Worm (Caenorhabditis elegans): ENCODE results near the gene ZK632.10.

ZK632.10 gene

ce11 chrIII:9818763-9819162 lies 8.8 kb downstream of the ZK632.10 start, which contains the start of gene panl-3:
TSS of gene panl-3 (plus strand) at chrIII:9819056.
- TF ChIP-seq unc-62 (GFP tag; optimal IDR thresholded peaks at IDR 0.05) (no peak), lsy-2 (tag; optimal IDR thresholded peaks at IDR 0.05) (peak; percentile 4), nhr-237 (tag; optimal IDR thresholded peaks at IDR 0.05) (no peak), pha-4 (tag; optimal IDR thresholded peaks at IDR 0.05) (peak; percentile 23), sptf-1 (tag; optimal IDR thresholded peaks at IDR 0.05) (peak; percentile 37), mep-1 (tag; optimal IDR thresholded peaks at IDR 0.05) (peak; percentile 49), lin-13 (tag; optimal IDR thresholded peaks at IDR 0.05) (peak; percentile 14), cnd-1 (tag; optimal IDR thresholded peaks at IDR 0.05) (peak; percentile 46), elt-1 (tag; optimal IDR thresholded peaks at IDR 0.05; ENCODE audit: borderline replicate concordance, insufficient read depth) (no peak)

DNA sequence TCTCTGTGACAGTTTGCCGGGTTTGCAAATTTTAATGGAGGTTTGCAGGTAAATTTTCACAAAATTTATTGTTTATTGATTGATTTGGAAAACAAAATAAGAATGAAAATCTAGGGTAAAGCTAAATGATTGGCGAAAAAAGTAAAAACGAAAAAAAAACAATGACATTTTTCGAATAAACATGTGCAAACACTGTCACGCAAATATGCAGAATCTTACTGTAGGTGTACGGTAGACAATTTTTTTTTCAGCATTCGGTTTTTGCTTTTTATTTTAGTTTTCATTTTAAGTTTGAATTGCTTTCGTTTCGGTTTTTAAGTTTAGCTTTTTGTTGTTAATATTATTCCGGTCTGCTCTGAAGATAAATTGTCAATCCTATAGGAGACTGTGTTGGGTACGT lies 9.6 kb downstream of the ZK632.10 start:
- no peak for TF ChIP-seq flh-1 (GFP tag; optimal IDR thresholded peaks at IDR 0.05)
- TF ChIP-seq lin-32 (GFP tag; optimal IDR thresholded peaks at IDR 0.05), result no peak
- peak; percentile 81 for TF ChIP-seq lsy-2 (tag; optimal IDR thresholded peaks at IDR 0.05)
- no peak for TF ChIP-seq mep-1 (tag; optimal IDR thresholded peaks at IDR 0.05)
- TF ChIP-seq ztf-11 (tag; optimal IDR thresholded peaks at IDR 0.05), result no peak
- no peak for TF ChIP-seq elt-3 (tag; optimal IDR thresholded peaks at IDR 0.05)
- no peak for TF ChIP-seq nhr-12 (tag; optimal IDR thresholded peaks at IDR 0.05)

- TF ChIP-seq ham-2 (GFP tag; optimal IDR thresholded peaks at IDR 0.05), result peak; percentile 34
- TF ChIP-seq ceh-43 (GFP tag; optimal IDR thresholded peaks at IDR 0.05), result no peak
- no peak for TF ChIP-seq blmp-1 (tag; optimal IDR thresholded peaks at IDR 0.05)
- no peak for TF ChIP-seq ceh-83 (GFP tag; optimal IDR thresholded peaks at IDR 0.05)
- TF ChIP-seq M03D4.4 (tag; optimal IDR thresholded peaks at IDR 0.05), result no peak
- peak; percentile 30 for TF ChIP-seq unc-120 (tag; optimal IDR thresholded peaks at IDR 0.05; ENCODE audit: poor library complexity, severe bottlenecking)
- no peak for TF ChIP-seq sem-2 (GFP tag; optimal IDR thresholded peaks at IDR 0.05)
- TF ChIP-seq mep-1 (tag; optimal IDR thresholded peaks at IDR 0.05), result peak; percentile 8
- TF ChIP-seq sptf-1 (tag; optimal IDR thresholded peaks at IDR 0.05), result peak; percentile 29
- TF ChIP-seq nhr-2 (tag; optimal IDR thresholded peaks at IDR 0.05), result peak; percentile 84
- peak; percentile 16 for TF ChIP-seq lin-32 (GFP tag; optimal IDR thresholded peaks at IDR 0.05)
- TF ChIP-seq mls-2 (tag; optimal IDR thresholded peaks at IDR 0.05), result peak; percentile 73
- peak; percentile 4 for TF ChIP-seq ces-1 (GFP tag; optimal IDR thresholded peaks at IDR 0.05)
- TF ChIP-seq tbx-8 (GFP tag; optimal IDR thresholded peaks at IDR 0.05), result no peak
- peak; percentile 38 for TF ChIP-seq unc-62 (GFP tag; optimal IDR thresholded peaks at IDR 0.05)
- TF ChIP-seq bed-3 (GFP tag; optimal IDR thresholded peaks at IDR 0.05), result no peak
- TF ChIP-seq cnd-1 (tag; optimal IDR thresholded peaks at IDR 0.05), result peak; percentile 67
These were observed 10.4 kb downstream of the ZK632.10 start, which contains the start of gene cnx-1 for ce11 chrIII:9817087-9817612. TSS of gene cnx-1 (minus strand) at chrIII:9817137.

ce11 chrIII:9813146-9813545 lies 14.4 kb downstream of the ZK632.10 start, which contains the start of gene ZK632.14:
TSS of gene ZK632.14 (plus strand) at chrIII:9813446.
- TF ChIP-seq unc-39 (tag; optimal IDR thresholded peaks at IDR 0.05) (no peak), hlh-1 (tag; optimal IDR thresholded peaks at IDR 0.05) (no peak), ham-2 (GFP tag; optimal IDR thresholded peaks at IDR 0.05) (no peak), drap-1 (GFP tag; optimal IDR thresholded peaks at IDR 0.05) (no peak), ztf-11 (tag; optimal IDR thresholded peaks at IDR 0.05) (no peak), lsy-2 (tag; optimal IDR thresholded peaks at IDR 0.05) (no peak), lin-13 (tag; optimal IDR thresholded peaks at IDR 0.05) (no peak), ceh-39 (tag; optimal IDR thresholded peaks at IDR 0.05) (no peak), elt-1 (tag; optimal IDR thresholded peaks at IDR 0.05; ENCODE audit: borderline replicate concordance, insufficient read depth) (no peak), sem-2 (GFP tag; optimal IDR thresholded peaks at IDR 0.05) (no peak), mab-5 (tag; optimal IDR thresholded peaks at IDR 0.05) (no peak), unc-62 (GFP tag; optimal IDR thresholded peaks at IDR 0.05) (no peak), M03D4.4 (tag; optimal IDR thresholded peaks at IDR 0.05) (no peak), nhr-237 (tag; optimal IDR thresholded peaks at IDR 0.05) (no peak), blmp-1 (tag; optimal IDR thresholded peaks at IDR 0.05) (no peak), mls-2 (tag; optimal IDR thresholded peaks at IDR 0.05) (no peak), pha-4 (tag; optimal IDR thresholded peaks at IDR 0.05) (no peak), bed-3 (GFP tag; optimal IDR thresholded peaks at IDR 0.05) (no peak), ces-1 (GFP tag; optimal IDR thresholded peaks at IDR 0.05) (no peak), nhr-28 (tag; optimal IDR thresholded peaks at IDR 0.05) (no peak)

Measured in whole organism, mixed stage, embryonic.